Worm (Caenorhabditis elegans) whole organism, young adult: Measurements from ENCODE around the gene ZK792.12.

Experiments used
- B0019.2 ChIP-seq: fragments of 200-800 bp; sonication (Bioruptor generic); conservative IDR thresholded peaks from 2 replicates; pipeline ENCODE4 v1.3.6; 2022; ENCODE audit warnings: missing genetic modification reagents, missing genetic modification characterization, missing compliant biosample characterization
- B0336.3 ChIP-seq: fragments of 200-800 bp; sonication (Bioruptor generic); IDR thresholded peaks from 2 replicates; pipeline ENCODE4 v1.3.6; 2022; ENCODE audit warnings: missing genetic modification characterization, missing compliant biosample characterization
- C17E4.6 ChIP-seq: fragments of 200-800 bp; sonication (Bioruptor generic); IDR thresholded peaks from 2 replicates; pipeline ENCODE4 v1.3.6; 2022; ENCODE audit warnings: missing genetic modification reagents, missing genetic modification characterization, missing compliant biosample characterization
- F10E7.11 ChIP-seq: sonication (generic microtip); optimal IDR thresholded peaks from 2 replicates; lab custom pipeline; 2017; ENCODE audit warnings: mild to moderate bottlenecking, missing genetic modification characterization, moderate library complexity, missing compliant biosample characterization
- F23B12.7 ChIP-seq: sonication (generic microtip); optimal IDR thresholded peaks from 2 replicates; lab custom pipeline; 2017; ENCODE audit warnings: missing genetic modification characterization, mild to moderate bottlenecking, missing compliant biosample characterization, antibody characterized with exemption, moderate library complexity; ENCODE audit not compliant: insufficient read depth
- F37B4.10 ChIP-seq: fragments of 200-800 bp; sonication (Bioruptor generic); IDR thresholded peaks from 2 replicates; pipeline ENCODE4 v1.3.6; 2022; ENCODE audit warnings: missing genetic modification characterization, missing compliant biosample characterization
- F52B5.7 ChIP-seq: sonication (generic microtip); optimal IDR thresholded peaks from 2 replicates; lab custom pipeline; 2016; ENCODE audit warnings: mild to moderate bottlenecking, missing genetic modification characterization, missing compliant biosample characterization
- F57A8.1 ChIP-seq: fragments of 200-800 bp; sonication (Bioruptor generic); optimal IDR thresholded peaks from 2 replicates; lab custom pipeline; 2018; ENCODE audit warnings: mild to moderate bottlenecking, missing genetic modification characterization, moderate library complexity, missing compliant biosample characterization
- Y53F4B.3 ChIP-seq: fragments of 200-800 bp; sonication (Bioruptor generic); IDR thresholded peaks from 2 replicates; pipeline ENCODE4 v1.3.6; 2022; ENCODE audit warnings: missing genetic modification reagents, missing genetic modification characterization, missing compliant biosample characterization
- akir-1 ChIP-seq: fragments of 200-800 bp; sonication (Bioruptor generic); optimal IDR thresholded peaks from 2 replicates; lab custom pipeline; 2018; ENCODE audit warnings: mild to moderate bottlenecking, missing genetic modification characterization, moderate library complexity, missing compliant biosample characterization
- cebp-1 ChIP-seq, 2 experiments: fragments of 200-800 bp in 1 of 2; sonication (Bioruptor generic) in 1 of 2; sonication (generic microtip) in 1 of 2; IDR thresholded peaks in 1 of 2; optimal IDR thresholded peaks in 1 of 2; 2 replicates each; pipeline versions ENCODE4 v1.3.6 to Lab custom; 2017 to 2022; ENCODE audit warnings: missing compliant biosample characterization in 2 of 2, missing genetic modification characterization in 2 of 2, mild to moderate bottlenecking in 1 of 2, missing genetic modification reagents in 1 of 2, moderate library complexity in 1 of 2
- dpff-1 ChIP-seq: sonication (generic microtip); optimal IDR thresholded peaks from 2 replicates; lab custom pipeline; 2017; ENCODE audit warnings: mild to moderate bottlenecking, missing genetic modification characterization, missing compliant biosample characterization
- efl-1 ChIP-seq: fragments of 150-350 bp; optimal IDR thresholded peaks from 2 replicates; lab custom pipeline; 2014; ENCODE audit warnings: missing biosample characterization, missing genetic modification reagents, missing genetic modification characterization
- egl-44 ChIP-seq: fragments of 200-800 bp; sonication (Bioruptor generic); IDR thresholded peaks from 2 replicates; pipeline ENCODE4 v1.3.6; 2022; ENCODE audit warnings: missing genetic modification reagents, missing genetic modification characterization, missing compliant biosample characterization
- ekl-4 ChIP-seq: fragments of 200-800 bp; sonication (Bioruptor generic); IDR thresholded peaks from 2 replicates; pipeline ENCODE4 v1.3.6; 2022; ENCODE audit warnings: missing genetic modification reagents, missing genetic modification characterization, missing compliant biosample characterization
- gei-17 ChIP-seq: fragments of 200-800 bp; sonication (Bioruptor generic); optimal IDR thresholded peaks from 2 replicates; lab custom pipeline; 2018; ENCODE audit warnings: mild to moderate bottlenecking, missing genetic modification characterization, missing compliant biosample characterization
- him-1 ChIP-seq: sonication (generic microtip); optimal IDR thresholded peaks from 2 replicates; lab custom pipeline; 2016; ENCODE audit warnings: missing genotype, missing genetic modification reagents, missing genetic modification characterization, missing compliant biosample characterization
- hrde-1 ChIP-seq: sonication (generic microtip); optimal IDR thresholded peaks from 2 replicates; lab custom pipeline; 2016; ENCODE audit warnings: missing genetic modification characterization, mild to moderate bottlenecking, missing compliant biosample characterization, moderate library complexity, missing genotype, missing genetic modification reagents, borderline replicate concordance
- lin-26 ChIP-seq: fragments of 200-800 bp; sonication (Bioruptor generic); IDR thresholded peaks from 2 replicates; pipeline ENCODE4 v1.3.6; 2022; ENCODE audit warnings: missing genetic modification reagents, missing genetic modification characterization, missing compliant biosample characterization
- lin-35 ChIP-seq, 3 experiments: fragments of 150-350 bp in 2 of 3; sonication (generic microtip) in 1 of 3; optimal IDR thresholded peaks; 2 replicates each; lab custom pipeline; 2014 to 2018; ENCODE audit warnings: missing biosample characterization in 3 of 3, missing genetic modification characterization in 3 of 3, missing genetic modification reagents in 3 of 3
- lsy-27 ChIP-seq: sonication (generic microtip); optimal IDR thresholded peaks from 2 replicates; lab custom pipeline; 2017; ENCODE audit warnings: missing genetic modification characterization, mild to moderate bottlenecking, missing compliant biosample characterization, antibody characterized with exemption, missing genotype, borderline replicate concordance; ENCODE audit not compliant: insufficient read depth
- mcd-1 ChIP-seq: fragments of 200-800 bp; sonication (Bioruptor generic); IDR thresholded peaks from 2 replicates; pipeline ENCODE4 v1.3.6; 2022; ENCODE audit warnings: missing genetic modification reagents, missing genetic modification characterization, missing compliant biosample characterization
- mxl-1 ChIP-seq: sonication (generic microtip); optimal IDR thresholded peaks from 2 replicates; lab custom pipeline; 2016; ENCODE audit warnings: missing genetic modification characterization, missing compliant biosample characterization
- nfyb-1 ChIP-seq: fragments of 200-800 bp; sonication (Bioruptor generic); IDR thresholded peaks from 2 replicates; pipeline ENCODE4 v1.3.6; 2022; ENCODE audit warnings: missing genetic modification reagents, missing genetic modification characterization, missing compliant biosample characterization
- nhr-120 ChIP-seq: fragments of 200-800 bp; sonication (Bioruptor generic); IDR thresholded peaks from 2 replicates; pipeline ENCODE4 v1.3.6; 2022; ENCODE audit warnings: missing genetic modification characterization, missing compliant biosample characterization
- nhr-90 ChIP-seq: sonication (generic microtip); optimal IDR thresholded peaks from 2 replicates; lab custom pipeline; 2016; ENCODE audit warnings: missing genotype, mild to moderate bottlenecking, missing genetic modification characterization, missing compliant biosample characterization
- rcor-1 ChIP-seq: fragments of 200-800 bp; sonication (Bioruptor generic); IDR thresholded peaks from 2 replicates; pipeline ENCODE4 v1.3.6; 2022; ENCODE audit warnings: missing genetic modification reagents, missing genetic modification characterization, missing compliant biosample characterization
- rpc-1 ChIP-seq, 2 experiments: fragments of 150-350 bp in 1 of 2; sonication (generic microtip) in 1 of 2; optimal IDR thresholded peaks; 2 replicates each; lab custom pipeline; 2014 to 2018; ENCODE audit warnings: missing biosample characterization in 1 of 2, missing genetic modification characterization in 1 of 2, missing genetic modification reagents in 1 of 2, missing genotype in 1 of 2
- snpc-1.3 ChIP-seq: sonication (generic microtip); optimal IDR thresholded peaks from 2 replicates; lab custom pipeline; 2017; ENCODE audit warnings: missing genetic modification characterization, mild to moderate bottlenecking, missing compliant biosample characterization, antibody characterized with exemption, moderate library complexity, missing genotype, missing genetic modification reagents; ENCODE audit not compliant: insufficient read depth
- snpc-4 ChIP-seq, 5 experiments: fragments of 150-350 bp in 1 of 5; sonication (generic microtip) in 4 of 5; optimal IDR thresholded peaks; 2 replicates each; lab custom pipeline; 2014 to 2018; ENCODE audit warnings: missing genetic modification characterization in 5 of 5, missing biosample characterization in 3 of 5, antibody characterized with exemption in 2 of 5, mild to moderate bottlenecking in 2 of 5, missing compliant biosample characterization in 2 of 5, missing genotype in 2 of 5, moderate library complexity in 2 of 5, missing genetic modification reagents in 1 of 5
- sptf-2 ChIP-seq: fragments of 200-800 bp; sonication (Bioruptor generic); optimal IDR thresholded peaks from 2 replicates; lab custom pipeline; 2018; ENCODE audit warnings: mild to moderate bottlenecking, missing genetic modification characterization, missing compliant biosample characterization
- unc-130 ChIP-seq: sonication (generic microtip); optimal IDR thresholded peaks from 2 replicates; lab custom pipeline; 2016; ENCODE audit warnings: missing genetic modification reagents, missing genetic modification characterization, missing compliant biosample characterization
- xnd-1 ChIP-seq: sonication (generic microtip); optimal IDR thresholded peaks from 2 replicates; lab custom pipeline; 2016; ENCODE audit warnings: missing genotype, missing genetic modification reagents, missing genetic modification characterization, missing compliant biosample characterization
- zfh-2 ChIP-seq: fragments of 200-800 bp; sonication (Bioruptor generic); conservative IDR thresholded peaks from 2 replicates; pipeline ENCODE4 v1.3.6; 2022; ENCODE audit warnings: missing genetic modification reagents, missing genetic modification characterization, missing compliant biosample characterization
- ztf-18 ChIP-seq: sonication (generic microtip); optimal IDR thresholded peaks from 2 replicates; lab custom pipeline; 2016; ENCODE audit warnings: missing genotype, mild to moderate bottlenecking, missing genetic modification characterization, missing compliant biosample characterization

Gene ZK792.12

DNA sequence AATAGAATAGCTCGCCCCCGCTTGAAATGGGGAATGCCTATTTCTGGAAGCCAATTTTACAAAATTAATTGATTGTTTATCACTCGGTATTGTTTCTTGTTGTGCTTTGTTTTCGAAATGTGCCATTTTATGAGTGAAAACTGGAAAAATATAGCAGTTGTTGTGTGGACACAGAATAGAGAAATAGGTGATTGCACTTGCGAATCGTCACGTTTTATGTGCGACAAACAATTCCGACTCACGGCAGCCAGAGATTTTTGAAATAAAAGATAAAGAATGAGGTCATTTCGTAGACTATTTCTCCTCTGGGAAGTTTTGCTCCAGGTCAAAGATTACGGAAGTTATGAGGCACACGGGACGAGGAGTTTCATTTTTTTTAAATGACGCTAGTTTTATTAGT lies 46.7 kb upstream of the ZK792.12 start:
- no peak for TF ChIP-seq mxl-1 (tag; lab: Kevin White, UChicago)
- no peak for TF ChIP-seq F52B5.7 (tag; lab: Kevin White, UChicago)
- TF ChIP-seq ekl-4 (GFP tag; lab: Robert Waterston, UW), result no peak
- TF ChIP-seq xnd-1 (tag; lab: Kevin White, UChicago), result no peak
- TF ChIP-seq him-1 (tag; lab: Kevin White, UChicago), result no peak
- TF ChIP-seq lin-26 (GFP tag; lab: Robert Waterston, UW), result no peak
- no peak for TF ChIP-seq efl-1 (GFP tag; lab: Kevin White, UChicago)
- TF ChIP-seq zfh-2 (GFP tag; lab: Robert Waterston, UW), result no peak
- TF ChIP-seq F23B12.7 (tag; lab: Kevin White, UChicago), result no peak
- no peak for TF ChIP-seq rcor-1
- no peak for TF ChIP-seq snpc-1.3 (tag; lab: Kevin White, UChicago)
- TF ChIP-seq, all 124 proteins: peak for 0

DNA sequence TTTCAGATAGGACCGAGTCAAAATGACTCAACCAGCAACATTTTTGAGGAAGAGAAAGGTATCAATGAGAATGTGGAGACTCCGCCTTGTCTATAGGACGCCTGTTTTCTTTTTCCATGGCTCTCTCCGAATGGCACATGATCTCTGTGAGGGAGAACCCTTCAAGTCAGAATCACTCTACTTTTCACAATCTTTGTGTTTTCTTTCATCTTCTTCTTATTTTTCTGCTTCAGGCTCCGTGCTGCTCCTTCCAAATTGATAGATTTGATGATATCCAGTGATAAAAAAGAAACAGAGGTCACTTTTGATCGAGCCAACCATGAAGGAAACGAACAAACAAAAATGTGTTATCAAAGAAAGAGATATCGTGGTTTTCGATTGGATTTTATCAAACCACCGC lies 44.6 kb upstream of the ZK792.12 start, which contains the start of gene ZK809.8:
TSS of gene ZK809.8 (minus strand) at position 34 of the 400 bp plus-strand sequence.
- TF ChIP-seq C17E4.6 (GFP tag; lab: Robert Waterston, UW) (no peak), gei-17 (GFP tag; lab: Kevin White, UChicago) (no peak), F37B4.10 (no peak), nhr-90 (no peak), akir-1 (GFP tag; lab: Kevin White, UChicago) (no peak), egl-44 (no peak)
- TF ChIP-seq, all 124 proteins: peak for 0

DNA sequence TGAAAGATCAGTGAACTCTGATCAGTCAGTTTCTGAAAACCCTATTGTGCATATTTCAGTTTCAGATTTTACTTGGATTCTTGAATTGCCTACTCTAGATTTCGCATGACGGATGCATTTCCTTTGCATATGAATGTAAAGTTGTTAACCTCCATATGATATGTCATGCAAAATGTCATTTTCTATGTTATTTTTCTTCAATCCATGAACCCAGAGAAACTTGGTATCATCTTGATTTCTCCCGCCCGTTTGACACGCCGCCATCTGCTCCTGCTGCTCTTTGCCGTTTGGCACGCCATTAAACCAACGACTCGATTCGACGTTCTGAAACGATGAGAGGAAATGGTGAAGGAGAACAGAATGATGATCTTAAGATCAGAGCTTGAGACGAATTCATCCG lies 43.2 kb upstream of the ZK792.12 start:
- TF ChIP-seq snpc-4 (GFP tag; optimal IDR thresholded peaks at IDR 0.05; lab: Kevin White, UChicago) (no peak), snpc-4 (tag; optimal IDR thresholded peaks at IDR 0.05; lab: Kevin White, UChicago) (no peak), nfyb-1 (GFP tag; lab: Robert Waterston, UW) (0 out of 2 replicates have a peak, but pooled peaks have one; percentile 15)
- TF ChIP-seq, all 124 proteins: peak for 1

DNA sequence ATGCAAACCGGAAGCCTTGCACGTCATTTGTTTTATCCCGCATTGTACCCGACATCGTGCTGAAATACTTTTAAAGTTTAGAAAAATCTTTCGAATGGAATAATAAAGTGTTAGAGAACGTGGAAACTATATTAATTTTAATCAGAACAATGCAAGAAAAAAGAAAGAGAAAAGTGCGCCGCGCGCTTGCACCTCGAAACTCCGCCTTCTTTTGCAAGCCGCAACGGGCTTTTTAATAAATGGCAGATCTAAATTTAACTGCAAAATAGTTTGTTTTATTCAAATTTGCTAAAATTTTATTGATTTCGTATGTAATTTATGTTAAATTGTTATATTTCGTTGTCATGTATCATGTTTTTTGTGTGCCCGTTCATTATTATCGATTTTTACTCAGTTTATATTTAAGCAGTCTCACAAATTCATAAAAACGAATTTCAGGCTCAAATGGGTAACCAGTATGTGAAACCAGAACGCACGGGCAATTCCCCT lies 41.6 kb upstream of the ZK792.12 start, which contains the start of the genes acl-3 and ndub-6:
TSS of gene acl-3 (minus strand) at position 59 of the 489 bp plus-strand sequence.
TSS of gene ndub-6 (plus strand) at position 439 of the 489 bp plus-strand sequence.
- TF ChIP-seq B0336.3 (GFP tag; lab: Robert Waterston, UW), result no peak
- TF ChIP-seq hrde-1, result no peak
- TF ChIP-seq Y53F4B.3 (GFP tag; lab: Robert Waterston, UW), result no peak
- no peak for TF ChIP-seq dpff-1 (tag; lab: Kevin White, UChicago)
- no peak for TF ChIP-seq lsy-27 (tag; lab: Kevin White, UChicago)
- no peak for TF ChIP-seq sptf-2
- no peak for TF ChIP-seq F10E7.11 (tag; lab: Kevin White, UChicago)
- no peak for TF ChIP-seq B0019.2 (GFP tag; lab: Robert Waterston, UW)
- TF ChIP-seq lin-35 (GFP tag; optimal IDR thresholded peaks at IDR 0.05; lab: Kevin White, UChicago), result no peak
- TF ChIP-seq F57A8.1 (GFP tag; lab: Kevin White, UChicago), result no peak
- no peak for TF ChIP-seq mcd-1
- no peak for TF ChIP-seq unc-130 (GFP tag; lab: Kevin White, UChicago)
- TF ChIP-seq nhr-120 (GFP tag; lab: Robert Waterston, UW), result no peak
- no peak for TF ChIP-seq ztf-18 (tag; lab: Kevin White, UChicago)
- no peak for TF ChIP-seq efl-1 (GFP tag; lab: Kevin White, UChicago)
- TF ChIP-seq rpc-1 (optimal IDR thresholded peaks at IDR 0.05; lab: Kevin White, UChicago), result no peak
- TF ChIP-seq rpc-1 (tag; optimal IDR thresholded peaks at IDR 0.05; lab: Kevin White, UChicago), result no peak
- no peak for TF ChIP-seq cebp-1 (GFP tag; IDR thresholded peaks at IDR 0.05; lab: Robert Waterston, UW)
- no peak for TF ChIP-seq cebp-1 (tag; optimal IDR thresholded peaks at IDR 0.05; lab: Kevin White, UChicago)
